Worm (Caenorhabditis elegans) whole organism, young adult: ENCODE data around the gene K02D10.2.

ENCODE experiments used
- B0019.2 ChIP-seq: fragments of 200-800 bp; sonication (Bioruptor generic); conservative IDR thresholded peaks from 2 replicates; pipeline ENCODE4 v1.3.6; 2022; ENCODE audit warnings: missing genetic modification reagents, missing genetic modification characterization, missing compliant biosample characterization
- B0336.3 ChIP-seq: fragments of 200-800 bp; sonication (Bioruptor generic); IDR thresholded peaks from 2 replicates; pipeline ENCODE4 v1.3.6; 2022; ENCODE audit warnings: missing genetic modification characterization, missing compliant biosample characterization
- C06A6.2 ChIP-seq: fragments of 200-800 bp; sonication (Bioruptor generic); conservative IDR thresholded peaks from 2 replicates; pipeline ENCODE4 v1.3.6; 2022; ENCODE audit warnings: missing genetic modification characterization, missing compliant biosample characterization
- F33H1.4 ChIP-seq: fragments of 200-800 bp; sonication (Bioruptor generic); IDR thresholded peaks from 2 replicates; pipeline ENCODE4 v1.3.6; 2022; ENCODE audit warnings: missing genetic modification reagents, missing genetic modification characterization, missing compliant biosample characterization
- F49E8.2 ChIP-seq: sonication (generic microtip); optimal IDR thresholded peaks from 3 replicates; lab custom pipeline; 2017; ENCODE audit warnings: missing genetic modification characterization, mild to moderate bottlenecking, missing compliant biosample characterization, antibody characterized with exemption, moderate library complexity; ENCODE audit not compliant: insufficient read depth
- F52B5.7 ChIP-seq: sonication (generic microtip); optimal IDR thresholded peaks from 2 replicates; lab custom pipeline; 2016; ENCODE audit warnings: mild to moderate bottlenecking, missing genetic modification characterization, missing compliant biosample characterization
- K11D2.4 ChIP-seq: fragments of 200-800 bp; sonication (Bioruptor generic); IDR thresholded peaks from 2 replicates; pipeline ENCODE4 v1.3.6; 2022; ENCODE audit warnings: missing genetic modification reagents, missing genetic modification characterization, missing compliant biosample characterization
- K12H6.12 ChIP-seq: fragments of 200-800 bp; sonication (Bioruptor generic); optimal IDR thresholded peaks from 2 replicates; lab custom pipeline; 2018; ENCODE audit warnings: mild to moderate bottlenecking, missing genetic modification characterization, missing compliant biosample characterization
- T26A5.8 ChIP-seq: sonication (generic microtip); optimal IDR thresholded peaks from 2 replicates; lab custom pipeline; 2016; ENCODE audit warnings: missing genetic modification characterization, missing compliant biosample characterization
- Y53F4B.3 ChIP-seq: fragments of 200-800 bp; sonication (Bioruptor generic); IDR thresholded peaks from 2 replicates; pipeline ENCODE4 v1.3.6; 2022; ENCODE audit warnings: missing genetic modification reagents, missing genetic modification characterization, missing compliant biosample characterization
- Y67H2A.10 ChIP-seq: fragments of 200-800 bp; sonication (Bioruptor generic); conservative IDR thresholded peaks from 2 replicates; pipeline ENCODE4 v1.3.6; 2022; ENCODE audit warnings: missing genetic modification reagents, missing genetic modification characterization, missing compliant biosample characterization
- ZK185.1 ChIP-seq: sonication (generic microtip); optimal IDR thresholded peaks from 2 replicates; lab custom pipeline; 2016; ENCODE audit warnings: mild to moderate bottlenecking, missing genetic modification characterization, missing compliant biosample characterization; ENCODE audit not compliant: poor library complexity, severe bottlenecking
- akir-1 ChIP-seq: fragments of 200-800 bp; sonication (Bioruptor generic); optimal IDR thresholded peaks from 2 replicates; lab custom pipeline; 2018; ENCODE audit warnings: mild to moderate bottlenecking, missing genetic modification characterization, moderate library complexity, missing compliant biosample characterization
- athp-1 ChIP-seq: sonication (generic microtip); optimal IDR thresholded peaks from 2 replicates; lab custom pipeline; 2017; ENCODE audit warnings: mild to moderate bottlenecking, missing genetic modification characterization, missing compliant biosample characterization
- attf-3 ChIP-seq: fragments of 200-800 bp; sonication (Bioruptor generic); conservative IDR thresholded peaks from 2 replicates; pipeline ENCODE4 v1.3.6; 2022; ENCODE audit warnings: missing genetic modification reagents, missing genetic modification characterization, missing compliant biosample characterization
- attf-5 ChIP-seq: fragments of 200-800 bp; sonication (Bioruptor generic); optimal IDR thresholded peaks from 2 replicates; lab custom pipeline; 2018; ENCODE audit warnings: mild to moderate bottlenecking, missing genetic modification characterization, missing compliant biosample characterization
- attf-6 ChIP-seq: fragments of 200-800 bp; sonication (Bioruptor generic); IDR thresholded peaks from 2 replicates; pipeline ENCODE4 v1.3.6; 2022; ENCODE audit warnings: missing genetic modification reagents, missing genetic modification characterization, missing compliant biosample characterization
- bed-2 ChIP-seq: fragments of 200-800 bp; sonication (Bioruptor generic); IDR thresholded peaks from 2 replicates; pipeline ENCODE4 v1.3.6; 2022; ENCODE audit warnings: missing genetic modification reagents, missing genetic modification characterization, missing compliant biosample characterization
- ccch-3 ChIP-seq: fragments of 200-800 bp; sonication (Bioruptor generic); optimal IDR thresholded peaks from 2 replicates; lab custom pipeline; 2018; ENCODE audit warnings: mild to moderate bottlenecking, missing genetic modification characterization, missing compliant biosample characterization
- ceh-79 ChIP-seq: sonication (generic microtip); optimal IDR thresholded peaks from 2 replicates; lab custom pipeline; 2017; ENCODE audit warnings: mild to moderate bottlenecking, missing genetic modification characterization, missing compliant biosample characterization
- ceh-91 ChIP-seq: fragments of 200-800 bp; sonication (Bioruptor generic); IDR thresholded peaks from 2 replicates; pipeline ENCODE4 v1.3.6; 2022; ENCODE audit warnings: missing genetic modification reagents, missing genetic modification characterization, missing compliant biosample characterization
- chd-7 ChIP-seq: sonication (generic microtip); optimal IDR thresholded peaks from 2 replicates; lab custom pipeline; 2016; ENCODE audit warnings: mild to moderate bottlenecking, missing genetic modification characterization, moderate library complexity, missing compliant biosample characterization
- die-1 ChIP-seq: sonication (generic microtip); optimal IDR thresholded peaks from 2 replicates; lab custom pipeline; 2016; ENCODE audit warnings: missing genotype, mild to moderate bottlenecking, missing genetic modification characterization, missing compliant biosample characterization
- ekl-4 ChIP-seq: fragments of 200-800 bp; sonication (Bioruptor generic); IDR thresholded peaks from 2 replicates; pipeline ENCODE4 v1.3.6; 2022; ENCODE audit warnings: missing genetic modification reagents, missing genetic modification characterization, missing compliant biosample characterization
- hmg-1.2 ChIP-seq: fragments of 200-800 bp; sonication (Bioruptor generic); IDR thresholded peaks from 2 replicates; pipeline ENCODE4 v1.3.6; 2022; ENCODE audit warnings: missing genetic modification reagents, missing genetic modification characterization, missing compliant biosample characterization
- lag-1 ChIP-seq: fragments of 200-800 bp; sonication (Bioruptor generic); IDR thresholded peaks from 2 replicates; pipeline ENCODE4 v1.3.6; 2022; ENCODE audit warnings: missing genetic modification reagents, missing genetic modification characterization, missing compliant biosample characterization
- let-526 ChIP-seq: fragments of 200-800 bp; sonication (Bioruptor generic); IDR thresholded peaks from 2 replicates; pipeline ENCODE4 v1.3.6; 2022; ENCODE audit warnings: missing genetic modification reagents, missing genetic modification characterization, missing compliant biosample characterization
- let-607 ChIP-seq, 2 experiments: fragments of 200-800 bp in 1 of 2; sonication (Bioruptor generic) in 1 of 2; sonication (generic microtip) in 1 of 2; optimal IDR thresholded peaks; 2 replicates each; lab custom pipeline; 2016 to 2018; ENCODE audit warnings: mild to moderate bottlenecking in 2 of 2, missing compliant biosample characterization in 2 of 2, missing genetic modification characterization in 2 of 2, moderate library complexity in 2 of 2, missing genotype in 1 of 2
- lin-26 ChIP-seq: fragments of 200-800 bp; sonication (Bioruptor generic); IDR thresholded peaks from 2 replicates; pipeline ENCODE4 v1.3.6; 2022; ENCODE audit warnings: missing genetic modification reagents, missing genetic modification characterization, missing compliant biosample characterization
- lin-35 ChIP-seq, 3 experiments: fragments of 150-350 bp in 2 of 3; sonication (generic microtip) in 1 of 3; optimal IDR thresholded peaks; 2 replicates each; lab custom pipeline; 2014 to 2018; ENCODE audit warnings: missing biosample characterization in 3 of 3, missing genetic modification characterization in 3 of 3, missing genetic modification reagents in 3 of 3
- lin-54 ChIP-seq: fragments of 200-800 bp; sonication (Bioruptor generic); optimal IDR thresholded peaks from 2 replicates; lab custom pipeline; 2018; ENCODE audit warnings: mild to moderate bottlenecking, missing genetic modification characterization, missing compliant biosample characterization
- madf-10 ChIP-seq: sonication (generic microtip); optimal IDR thresholded peaks from 2 replicates; lab custom pipeline; 2016; ENCODE audit warnings: mild to moderate bottlenecking, missing genetic modification characterization, missing compliant biosample characterization
- madf-8 ChIP-seq: fragments of 200-800 bp; sonication (Bioruptor generic); conservative IDR thresholded peaks from 2 replicates; pipeline ENCODE4 v1.3.6; 2022; ENCODE audit warnings: missing genetic modification reagents, missing genetic modification characterization, missing compliant biosample characterization
- mes-4 ChIP-seq: sonication (generic microtip); optimal IDR thresholded peaks from 2 replicates; lab custom pipeline; 2016; ENCODE audit warnings: missing genotype, missing genetic modification characterization, missing compliant biosample characterization
- mxl-1 ChIP-seq: sonication (generic microtip); optimal IDR thresholded peaks from 2 replicates; lab custom pipeline; 2016; ENCODE audit warnings: missing genetic modification characterization, missing compliant biosample characterization
- rcor-1 ChIP-seq: fragments of 200-800 bp; sonication (Bioruptor generic); IDR thresholded peaks from 2 replicates; pipeline ENCODE4 v1.3.6; 2022; ENCODE audit warnings: missing genetic modification reagents, missing genetic modification characterization, missing compliant biosample characterization
- repo-1 ChIP-seq: sonication (generic microtip); optimal IDR thresholded peaks from 2 replicates; lab custom pipeline; 2017; ENCODE audit warnings: mild to moderate bottlenecking, missing genetic modification characterization, missing compliant biosample characterization
- sdz-38 ChIP-seq: sonication (generic microtip); optimal IDR thresholded peaks from 2 replicates; lab custom pipeline; 2016; ENCODE audit warnings: missing genotype, missing genetic modification characterization, missing compliant biosample characterization
- sea-2 ChIP-seq: fragments of 200-800 bp; sonication (Bioruptor generic); IDR thresholded peaks from 2 replicates; pipeline ENCODE4 v1.3.6; 2022; ENCODE audit warnings: missing genetic modification characterization, missing compliant biosample characterization
- snpc-1.3 ChIP-seq: sonication (generic microtip); optimal IDR thresholded peaks from 2 replicates; lab custom pipeline; 2017; ENCODE audit warnings: missing genetic modification characterization, mild to moderate bottlenecking, missing compliant biosample characterization, antibody characterized with exemption, moderate library complexity, missing genotype, missing genetic modification reagents; ENCODE audit not compliant: insufficient read depth
- tlf-1 ChIP-seq: fragments of 200-800 bp; sonication (Bioruptor generic); optimal IDR thresholded peaks from 2 replicates; lab custom pipeline; 2018; ENCODE audit warnings: mild to moderate bottlenecking, missing genetic modification characterization, missing compliant biosample characterization
- zfh-2 ChIP-seq: fragments of 200-800 bp; sonication (Bioruptor generic); conservative IDR thresholded peaks from 2 replicates; pipeline ENCODE4 v1.3.6; 2022; ENCODE audit warnings: missing genetic modification reagents, missing genetic modification characterization, missing compliant biosample characterization
- ztf-18 ChIP-seq: sonication (generic microtip); optimal IDR thresholded peaks from 2 replicates; lab custom pipeline; 2016; ENCODE audit warnings: missing genotype, mild to moderate bottlenecking, missing genetic modification characterization, missing compliant biosample characterization
- ztf-22 ChIP-seq: fragments of 200-800 bp; sonication (Bioruptor generic); optimal IDR thresholded peaks from 2 replicates; lab custom pipeline; 2018; ENCODE audit warnings: mild to moderate bottlenecking, missing genetic modification characterization, moderate library complexity, missing compliant biosample characterization

The K02D10.2 gene

ce11 chrIII:8801864-8802818 is 31.1 kb upstream of the K02D10.2 start (continued):
- TF ChIP-seq snpc-1.3 (peak; percentile 48), die-1 (tag; lab: Kevin White, UChicago) (peak; percentile 4), sea-2 (GFP tag; lab: Robert Waterston, UW) (no peak), Y53F4B.3 (GFP tag; lab: Robert Waterston, UW) (no peak), F33H1.4 (GFP tag; lab: Robert Waterston, UW) (peak; percentile 35; the same call in 1 of the 2 replicates), athp-1 (tag; lab: Kevin White, UChicago) (peak; percentile 85), B0336.3 (GFP tag; lab: Robert Waterston, UW) (peak; percentile 94), let-607 (tag; optimal IDR thresholded peaks at IDR 0.05; lab: Kevin White, UChicago) (peak; percentile 87 to 92), chd-7 (peak; percentile 94), ceh-79 (no peak), F49E8.2 (tag; lab: Kevin White, UChicago) (no peak), K12H6.12 (tag; lab: Kevin White, UChicago) (peak; percentile 98), madf-10 (peak; percentile 88), bed-2 (GFP tag; lab: Robert Waterston, UW) (0 out of 2 replicates have a peak, but pooled peaks have one; percentile 23), tlf-1 (GFP tag; lab: Kevin White, UChicago) (peak; percentile 80), ztf-18 (tag; lab: Kevin White, UChicago) (peak; percentile 77), attf-6 (GFP tag; lab: Robert Waterston, UW) (no peak), ZK185.1 (no peak), lin-54 (peak; percentile 67), madf-8 (GFP tag; lab: Robert Waterston, UW) (no peak), attf-5 (GFP tag; lab: Kevin White, UChicago) (peak; percentile 97), Y67H2A.10 (no peak), B0019.2 (GFP tag; lab: Robert Waterston, UW) (no peak), attf-3 (GFP tag; lab: Robert Waterston, UW) (peak; percentile 17; the same call in 1 of the 2 replicates), ccch-3 (GFP tag; lab: Kevin White, UChicago) (no peak), akir-1 (GFP tag; lab: Kevin White, UChicago) (peak; percentile 70), ztf-22 (GFP tag; lab: Kevin White, UChicago) (peak; percentile 96), mxl-1 (tag; lab: Kevin White, UChicago) (no peak), F52B5.7 (tag; lab: Kevin White, UChicago) (no peak), T26A5.8 (tag; lab: Kevin White, UChicago) (no peak), ceh-91 (GFP tag; lab: Robert Waterston, UW) (no peak), zfh-2 (GFP tag; lab: Robert Waterston, UW) (peak; percentile 97), ekl-4 (GFP tag; lab: Robert Waterston, UW) (peak; percentile 35; the same call in 1 of the 2 replicates), lin-35 (GFP tag; optimal IDR thresholded peaks at IDR 0.05; lab: Kevin White, UChicago) (peak in 1 of 3 experiments; percentile 61), K11D2.4 (peak; percentile 74; the same call in 1 of the 2 replicates), let-526 (GFP tag; lab: Robert Waterston, UW) (no peak; the same call in none of the 2 replicates), repo-1 (tag; lab: Kevin White, UChicago) (peak; percentile 46), lag-1 (GFP tag; lab: Robert Waterston, UW) (0 out of 2 replicates have a peak, but pooled peaks have one; percentile 56), mes-4 (tag; lab: Kevin White, UChicago) (no peak), sdz-38 (tag; lab: Kevin White, UChicago) (no peak), hmg-1.2 (GFP tag; lab: Robert Waterston, UW) (peak; percentile 91), lin-26 (GFP tag; lab: Robert Waterston, UW) (peak; percentile 75; the same call in 1 of the 2 replicates), rcor-1 (GFP tag; lab: Robert Waterston, UW) (peak; percentile 33; the same call in 1 of the 2 replicates), C06A6.2 (GFP tag; lab: Robert Waterston, UW) (peak; percentile 68)
